Worm (Caenorhabditis elegans) whole organism, L2 larva: Measurements from ENCODE around the gene num-1.

Source experiments
- C34F6.9 ChIP-seq: fragments of 150-350 bp; optimal IDR thresholded peaks from 2 replicates; lab custom pipeline; 2014; ENCODE audit warnings: missing biosample characterization, missing genetic modification characterization
- R02D3.7 ChIP-seq: fragments of 150-350 bp; optimal IDR thresholded peaks from 2 replicates; lab custom pipeline; 2014; ENCODE audit warnings: missing biosample characterization, missing genetic modification characterization
- Y55F3AM.14 ChIP-seq: fragments of 200-800 bp; sonication (Bioruptor generic); optimal IDR thresholded peaks from 2 replicates; lab custom pipeline; 2018; ENCODE audit warnings: mild to moderate bottlenecking, missing genetic modification characterization, missing compliant biosample characterization
- ZK546.5 ChIP-seq: sonication (generic microtip); optimal IDR thresholded peaks from 2 replicates; lab custom pipeline; 2017; ENCODE audit warnings: missing biosample characterization, missing genetic modification characterization
- alr-1 ChIP-seq: fragments of 150-350 bp; optimal IDR thresholded peaks from 2 replicates; lab custom pipeline; 2014; ENCODE audit warnings: missing biosample characterization, missing genetic modification characterization
- aly-2 ChIP-seq: fragments of 150-350 bp; optimal IDR thresholded peaks from 2 replicates; lab custom pipeline; 2014; ENCODE audit warnings: missing biosample characterization, missing genetic modification characterization
- ama-1 ChIP-seq: fragments of 150-350 bp; optimal IDR thresholded peaks from 2 replicates; lab custom pipeline; 2018; ENCODE audit warnings: inconsistent platforms
- ceh-16 ChIP-seq: fragments of 150-350 bp; optimal IDR thresholded peaks from 2 replicates; lab custom pipeline; 2014; ENCODE audit warnings: missing biosample characterization, missing genetic modification characterization
- ceh-82 ChIP-seq: fragments of 150-350 bp; optimal IDR thresholded peaks from 2 replicates; lab custom pipeline; 2014; ENCODE audit warnings: missing biosample characterization, missing genetic modification characterization
- dmd-4 ChIP-seq: sonication (generic microtip); optimal IDR thresholded peaks from 2 replicates; lab custom pipeline; 2017; ENCODE audit warnings: missing biosample characterization, missing genetic modification characterization
- elt-3 ChIP-seq: sonication (generic microtip); optimal IDR thresholded peaks from 2 replicates; lab custom pipeline; 2017; ENCODE audit warnings: missing biosample characterization, missing genetic modification characterization
- fos-1 ChIP-seq: fragments of 150-350 bp; optimal IDR thresholded peaks from 2 replicates; lab custom pipeline; 2014; ENCODE audit warnings: missing biosample characterization, missing genetic modification characterization
- gmeb-1 ChIP-seq: fragments of 150-350 bp; optimal IDR thresholded peaks from 2 replicates; lab custom pipeline; 2014; ENCODE audit warnings: missing biosample characterization, missing genetic modification characterization
- lin-11 ChIP-seq: fragments of 150-350 bp; sonication (generic microtip); optimal IDR thresholded peaks from 2 replicates; lab custom pipeline; 2014; ENCODE audit warnings: missing biosample characterization, missing genetic modification characterization, inconsistent platforms, mixed read lengths
- lin-13 ChIP-seq: fragments of 150-350 bp; optimal IDR thresholded peaks from 2 replicates; lab custom pipeline; 2014; ENCODE audit warnings: missing biosample characterization, missing genetic modification reagents, missing genetic modification characterization
- lsy-2 ChIP-seq, 2 experiments: fragments of 150-350 bp in 1 of 2; sonication (generic microtip) in 1 of 2; optimal IDR thresholded peaks; 2 replicates each; lab custom pipeline; 2014 to 2017; ENCODE audit warnings: missing biosample characterization in 2 of 2, missing genetic modification characterization in 2 of 2
- mbf-1 ChIP-seq: sonication (generic microtip); optimal IDR thresholded peaks from 2 replicates; lab custom pipeline; 2017; ENCODE audit warnings: missing biosample characterization, missing genetic modification characterization
- nhr-10 ChIP-seq: sonication (generic microtip); optimal IDR thresholded peaks from 2 replicates; lab custom pipeline; 2017; ENCODE audit warnings: missing biosample characterization, missing genetic modification characterization
- nhr-12 ChIP-seq: fragments of 150-350 bp; optimal IDR thresholded peaks from 2 replicates; lab custom pipeline; 2014; ENCODE audit warnings: missing biosample characterization, missing genetic modification characterization
- nhr-129 ChIP-seq: fragments of 150-350 bp; optimal IDR thresholded peaks from 2 replicates; lab custom pipeline; 2014; ENCODE audit warnings: missing biosample characterization, missing genetic modification characterization
- nhr-21 ChIP-seq: fragments of 150-350 bp; optimal IDR thresholded peaks from 2 replicates; lab custom pipeline; 2014; ENCODE audit warnings: missing biosample characterization, missing genetic modification characterization
- nhr-237 ChIP-seq: fragments of 150-350 bp; optimal IDR thresholded peaks from 2 replicates; lab custom pipeline; 2014; ENCODE audit warnings: missing biosample characterization, missing genetic modification characterization
- nhr-25 ChIP-seq: fragments of 150-350 bp; sonication (generic microtip); optimal IDR thresholded peaks from 3 replicates; lab custom pipeline; 2014; ENCODE audit warnings: missing biosample characterization, missing genetic modification characterization
- nhr-6 ChIP-seq: fragments of 150-350 bp; optimal IDR thresholded peaks from 2 replicates; lab custom pipeline; 2014; ENCODE audit warnings: missing biosample characterization, missing genetic modification characterization
- peb-1 ChIP-seq: fragments of 150-350 bp; optimal IDR thresholded peaks from 2 replicates; lab custom pipeline; 2014; ENCODE audit warnings: missing biosample characterization, missing genetic modification characterization
- sem-4 ChIP-seq: fragments of 150-350 bp; optimal IDR thresholded peaks from 2 replicates; lab custom pipeline; 2014; ENCODE audit warnings: missing biosample characterization, missing genetic modification reagents, missing genetic modification characterization
- sma-3 ChIP-seq: sonication (generic microtip); optimal IDR thresholded peaks from 2 replicates; lab custom pipeline; 2016; ENCODE audit warnings: missing genetic modification reagents, missing genetic modification characterization, missing compliant biosample characterization
- sma-9 ChIP-seq, 2 experiments: fragments of 150-350 bp in 1 of 2; sonication (generic microtip) in 1 of 2; optimal IDR thresholded peaks; 2 replicates each; lab custom pipeline; 2014 to 2016; ENCODE audit warnings: missing genetic modification characterization in 2 of 2, mild to moderate bottlenecking in 1 of 2, missing biosample characterization in 1 of 2, missing compliant biosample characterization in 1 of 2, missing genetic modification reagents in 1 of 2, moderate library complexity in 1 of 2
- snpc-4 ChIP-seq: fragments of 150-350 bp; optimal IDR thresholded peaks from 2 replicates; lab custom pipeline; 2014; ENCODE audit warnings: missing biosample characterization, missing genetic modification characterization
- unc-39 ChIP-seq: fragments of 150-350 bp; optimal IDR thresholded peaks from 2 replicates; lab custom pipeline; 2014; ENCODE audit warnings: missing biosample characterization, missing genetic modification characterization
- unc-55 ChIP-seq: fragments of 150-350 bp; sonication (generic microtip); optimal IDR thresholded peaks from 3 replicates; lab custom pipeline; 2014; ENCODE audit warnings: missing biosample characterization, missing genetic modification reagents, missing genetic modification characterization
- unc-62 ChIP-seq: fragments of 150-350 bp; optimal IDR thresholded peaks from 2 replicates; lab custom pipeline; 2014; ENCODE audit warnings: missing biosample characterization, missing genetic modification reagents, missing genetic modification characterization
- ztf-1 ChIP-seq: fragments of 200-800 bp; sonication (Bioruptor generic); conservative IDR thresholded peaks from 2 replicates; pipeline ENCODE4 v1.3.6; 2022; ENCODE audit warnings: missing genetic modification characterization, missing compliant biosample characterization
- ztf-11 ChIP-seq: sonication (generic microtip); optimal IDR thresholded peaks from 2 replicates; lab custom pipeline; 2017; ENCODE audit warnings: missing biosample characterization, missing genetic modification characterization
- ztf-4 ChIP-seq: fragments of 150-350 bp; optimal IDR thresholded peaks from 2 replicates; lab custom pipeline; 2014; ENCODE audit warnings: missing biosample characterization, missing genetic modification characterization

The num-1 gene

ce11 chrV:20831867-20832266 is 2.3 kb downstream of the num-1 start (continued):
- TF ChIP-seq ZK546.5 (tag; lab: Kevin White, UChicago) (no peak), nhr-237 (tag; lab: Kevin White, UChicago) (no peak), ceh-16 (tag; lab: Kevin White, UChicago) (no peak), nhr-10 (no peak), ztf-4 (no peak), unc-55 (GFP tag; lab: Kevin White, UChicago) (no peak), nhr-12 (tag; lab: Kevin White, UChicago) (no peak), C34F6.9 (no peak), unc-62 (GFP tag; lab: Kevin White, UChicago) (no peak)
- TF ChIP-seq, all 48 proteins: peak for 6

ce11 chrV:20832554-20832963 is 2.9 kb downstream of the num-1 start:
- peak in 1 of 2 experiments; percentile 35 for TF ChIP-seq lsy-2 (tag; optimal IDR thresholded peaks at IDR 0.05; lab: Kevin White, UChicago)
- TF ChIP-seq gmeb-1: no peak
- TF ChIP-seq unc-55 (GFP tag; lab: Kevin White, UChicago): peak; percentile 74
- TF ChIP-seq sma-9 (GFP tag; optimal IDR thresholded peaks at IDR 0.05; lab: Kevin White, UChicago): peak; percentile 1
- no peak for TF ChIP-seq sma-9 (tag; optimal IDR thresholded peaks at IDR 0.05; lab: Kevin White, UChicago)
- no peak for TF ChIP-seq ceh-16 (tag; lab: Kevin White, UChicago)
- TF ChIP-seq, all 48 proteins: peak for 3

- peak; percentile 8 for TF ChIP-seq unc-55 (GFP tag; lab: Kevin White, UChicago)
- TF ChIP-seq C34F6.9: peak; percentile 54
- TF ChIP-seq nhr-25: peak; percentile 4
- no peak for TF ChIP-seq mbf-1 (tag; lab: Kevin White, UChicago)
- peak in 1 of 2 experiments; percentile 42 for TF ChIP-seq lsy-2 (tag; optimal IDR thresholded peaks at IDR 0.05; lab: Kevin White, UChicago)
These were observed 8.2 kb downstream of the num-1 start, which contains the start of gene mrps-12 for ce11 chrV:20837765-20838164. mrps-12 (plus strand) TSS chrV:20838080.

- TF ChIP-seq ZK546.5 (tag; lab: Kevin White, UChicago) (no peak), sma-9 (GFP tag; optimal IDR thresholded peaks at IDR 0.05; lab: Kevin White, UChicago) (no peak), sma-9 (tag; optimal IDR thresholded peaks at IDR 0.05; lab: Kevin White, UChicago) (no peak), nhr-25 (no peak), Y55F3AM.14 (no peak), sma-3 (no peak), ztf-11 (tag; lab: Kevin White, UChicago) (no peak), gmeb-1 (no peak), ama-1 (lab: Kevin White, UChicago) (no peak), aly-2 (tag; lab: Kevin White, UChicago) (no peak), mbf-1 (tag; lab: Kevin White, UChicago) (no peak), nhr-129 (tag; lab: Kevin White, UChicago) (no peak), fos-1 (tag; lab: Kevin White, UChicago) (no peak), alr-1 (tag; lab: Kevin White, UChicago) (no peak), nhr-21 (tag; lab: Kevin White, UChicago) (no peak), snpc-4 (tag; lab: Kevin White, UChicago) (no peak)
These were observed 9.0 kb downstream of the num-1 start, which contains the start of gene exos-7 for ce11 chrV:20838565-20838964. exos-7 (plus strand) TSS chrV:20838865.

- TF ChIP-seq dmd-4 (tag; lab: Kevin White, UChicago) (no peak), lin-11 (tag; lab: Kevin White, UChicago) (no peak), nhr-10 (no peak), unc-39 (no peak), R02D3.7 (tag; lab: Kevin White, UChicago) (no peak), ama-1 (lab: Kevin White, UChicago) (no peak), peb-1 (tag; lab: Kevin White, UChicago) (no peak), nhr-6 (no peak), nhr-12 (tag; lab: Kevin White, UChicago) (no peak), ztf-11 (tag; lab: Kevin White, UChicago) (no peak), snpc-4 (tag; lab: Kevin White, UChicago) (no peak), elt-3 (no peak), ztf-1 (GFP tag; lab: Robert Waterston, UW) (no peak), ceh-82 (tag; lab: Kevin White, UChicago) (no peak), ceh-16 (tag; lab: Kevin White, UChicago) (no peak), nhr-21 (tag; lab: Kevin White, UChicago) (no peak), lin-13 (GFP tag; lab: Kevin White, UChicago) (no peak), aly-2 (tag; lab: Kevin White, UChicago) (no peak), unc-55 (GFP tag; lab: Kevin White, UChicago) (no peak), sem-4 (no peak)
These were observed 11.9 kb downstream of the num-1 start for ce11 chrV:20841484-20841883.
